Worm (Caenorhabditis elegans) whole organism, L4 larva: Measurements from ENCODE around the gene srh-34.

ENCODE experiments used
- D1046.2 ChIP-seq: fragments of 200-800 bp; sonication (Bioruptor generic); IDR thresholded peaks from 2 replicates; pipeline ENCODE4 v1.3.6; 2022; ENCODE audit warnings: missing genetic modification characterization, missing compliant biosample characterization
- F49E8.2 ChIP-seq: sonication (generic microtip); optimal IDR thresholded peaks from 2 replicates; lab custom pipeline; 2016; ENCODE audit warnings: missing compliant biosample characterization, mild to moderate bottlenecking, missing genetic modification characterization, borderline replicate concordance
- T20F7.1 ChIP-seq: fragments of 200-800 bp; sonication (Bioruptor generic); optimal IDR thresholded peaks from 2 replicates; lab custom pipeline; 2018; ENCODE audit warnings: mild to moderate bottlenecking, missing genetic modification characterization, missing compliant biosample characterization
- T26A8.4 ChIP-seq: fragments of 200-800 bp; sonication (Bioruptor generic); IDR thresholded peaks from 2 replicates; pipeline ENCODE4 v1.3.6; 2022; ENCODE audit warnings: missing genetic modification characterization, missing compliant biosample characterization
- Y48G9A.11 ChIP-seq: fragments of 200-800 bp; sonication (Bioruptor generic); IDR thresholded peaks from 2 replicates; pipeline ENCODE4 v1.3.6; 2022; ENCODE audit warnings: missing genetic modification reagents, missing genetic modification characterization, missing compliant biosample characterization
- Y5F2A.4 ChIP-seq: fragments of 200-800 bp; sonication (Bioruptor generic); optimal IDR thresholded peaks from 2 replicates; lab custom pipeline; 2018; ENCODE audit warnings: mild to moderate bottlenecking, missing genetic modification characterization, missing compliant biosample characterization
- ZK337.2 ChIP-seq: fragments of 200-800 bp; sonication (Bioruptor generic); IDR thresholded peaks from 2 replicates; pipeline ENCODE4 v1.3.6; 2022; ENCODE audit warnings: missing genetic modification reagents, missing genetic modification characterization, missing compliant biosample characterization
- ZK546.5 ChIP-seq, 2 experiments: sonication (generic microtip); optimal IDR thresholded peaks; 2 replicates each; lab custom pipeline; 2017; ENCODE audit warnings: missing biosample characterization in 2 of 2, missing genetic modification characterization in 2 of 2
- aha-1 ChIP-seq: fragments of 150-350 bp; peaks from one replicate; lab custom pipeline; 2014; ENCODE audit warnings: missing biosample characterization, missing genetic modification characterization
- aly-2 ChIP-seq: sonication (generic microtip); optimal IDR thresholded peaks from 2 replicates; lab custom pipeline; 2018; ENCODE audit warnings: missing biosample characterization, missing genetic modification characterization
- ceh-32 ChIP-seq: sonication (generic microtip); optimal IDR thresholded peaks from 2 replicates; lab custom pipeline; 2016; ENCODE audit warnings: mild to moderate bottlenecking, missing genetic modification characterization, missing compliant biosample characterization; ENCODE audit not compliant: poor library complexity
- cey-2 ChIP-seq: sonication (generic microtip); optimal IDR thresholded peaks from 3 replicates; lab custom pipeline; 2017; ENCODE audit warnings: missing genetic modification characterization, mild to moderate bottlenecking, missing compliant biosample characterization, antibody characterized with exemption, borderline replicate concordance; ENCODE audit not compliant: insufficient read depth
- daf-12 ChIP-seq: fragments of 150-350 bp; optimal IDR thresholded peaks from 2 replicates; lab custom pipeline; 2014; ENCODE audit warnings: missing biosample characterization, missing genetic modification reagents, missing genetic modification characterization
- daf-16 ChIP-seq, 3 experiments: sonication (generic microtip); optimal IDR thresholded peaks; 2 replicates each; lab custom pipeline; 2016 to 2017; ENCODE audit warnings: missing genetic modification characterization in 3 of 3, missing genetic modification reagents in 3 of 3, mild to moderate bottlenecking in 2 of 3, missing compliant biosample characterization in 2 of 3, missing biosample characterization in 1 of 3, moderate library complexity in 1 of 3
- dmd-6 ChIP-seq: fragments of 200-800 bp; sonication (Bioruptor generic); IDR thresholded peaks from 2 replicates; pipeline ENCODE4 v1.3.6; 2022; ENCODE audit warnings: missing genetic modification reagents, missing genetic modification characterization, missing compliant biosample characterization
- duxl-1 ChIP-seq: sonication (generic microtip); optimal IDR thresholded peaks from 2 replicates; lab custom pipeline; 2016; ENCODE audit warnings: mild to moderate bottlenecking, missing genetic modification characterization, moderate library complexity, missing compliant biosample characterization; ENCODE audit not compliant: poor library complexity
- dve-1 ChIP-seq: sonication (generic microtip); optimal IDR thresholded peaks from 2 replicates; lab custom pipeline; 2017; ENCODE audit warnings: antibody characterized with exemption, mild to moderate bottlenecking, missing genetic modification characterization, missing compliant biosample characterization; ENCODE audit not compliant: insufficient read depth
- egl-27 ChIP-seq: sonication (generic microtip); optimal IDR thresholded peaks from 3 replicates; lab custom pipeline; 2017; ENCODE audit warnings: missing biosample characterization, missing genetic modification reagents, missing genetic modification characterization
- hif-1 ChIP-seq, 2 experiments: sonication (generic microtip); optimal IDR thresholded peaks; 2 replicates each; lab custom pipeline; 2016 to 2017; ENCODE audit warnings: missing compliant biosample characterization in 2 of 2, missing genetic modification characterization in 2 of 2, missing genetic modification reagents in 2 of 2, missing genotype in 2 of 2, mild to moderate bottlenecking in 1 of 2
- hlh-11 ChIP-seq: fragments of 200-800 bp; sonication (Bioruptor generic); optimal IDR thresholded peaks from 2 replicates; lab custom pipeline; 2018; ENCODE audit warnings: mild to moderate bottlenecking, missing genetic modification characterization, missing compliant biosample characterization
- jun-1 ChIP-seq: fragments of 150-350 bp; optimal IDR thresholded peaks from 2 replicates; lab custom pipeline; 2014; ENCODE audit warnings: missing biosample characterization, missing genetic modification reagents, missing genetic modification characterization
- lim-7 ChIP-seq: fragments of 200-800 bp; sonication (Bioruptor generic); IDR thresholded peaks from 2 replicates; pipeline ENCODE4 v1.3.6; 2022; ENCODE audit warnings: missing genetic modification characterization, missing compliant biosample characterization
- lir-3 ChIP-seq: sonication (generic microtip); optimal IDR thresholded peaks from 2 replicates; lab custom pipeline; 2016; ENCODE audit warnings: mild to moderate bottlenecking, missing genetic modification characterization, missing compliant biosample characterization
- lsy-2 ChIP-seq, 2 experiments: fragments of 150-350 bp in 1 of 2; sonication (generic microtip) in 1 of 2; optimal IDR thresholded peaks; 2 replicates each; lab custom pipeline; 2014 to 2017; ENCODE audit warnings: missing biosample characterization in 2 of 2, missing genetic modification characterization in 2 of 2
- madf-5 ChIP-seq, 2 experiments: fragments of 200-800 bp; sonication (Bioruptor generic); IDR thresholded peaks; 2 replicates each; pipeline ENCODE4 v1.3.6; 2022; ENCODE audit warnings: missing compliant biosample characterization in 2 of 2, missing genetic modification characterization in 2 of 2
- mdl-1 ChIP-seq, 2 experiments: fragments of 150-350 bp in 1 of 2; sonication (generic microtip) in 1 of 2; optimal IDR thresholded peaks; 2 replicates each; lab custom pipeline; 2014 to 2017; ENCODE audit warnings: missing biosample characterization in 2 of 2, missing genetic modification characterization in 2 of 2
- mes-2 ChIP-seq: sonication (generic microtip); optimal IDR thresholded peaks from 2 replicates; lab custom pipeline; 2016; ENCODE audit warnings: missing genotype, mild to moderate bottlenecking, missing genetic modification characterization, missing compliant biosample characterization; ENCODE audit not compliant: poor library complexity, severe bottlenecking
- nhr-111 ChIP-seq: fragments of 200-800 bp; sonication (Bioruptor generic); optimal IDR thresholded peaks from 2 replicates; lab custom pipeline; 2018; ENCODE audit warnings: mild to moderate bottlenecking, missing genetic modification characterization, missing compliant biosample characterization
- nhr-237 ChIP-seq: sonication (generic microtip); optimal IDR thresholded peaks from 2 replicates; lab custom pipeline; 2017; ENCODE audit warnings: missing biosample characterization, missing genetic modification characterization
- nhr-28 ChIP-seq: fragments of 150-350 bp; optimal IDR thresholded peaks from 2 replicates; lab custom pipeline; 2014; ENCODE audit warnings: missing biosample characterization, missing genetic modification characterization
- nhr-48 ChIP-seq: sonication (generic microtip); optimal IDR thresholded peaks from 2 replicates; lab custom pipeline; 2016; ENCODE audit warnings: mild to moderate bottlenecking, missing genetic modification characterization, missing compliant biosample characterization
- nhr-6 ChIP-seq: fragments of 150-350 bp; optimal IDR thresholded peaks from 2 replicates; lab custom pipeline; 2014; ENCODE audit warnings: missing biosample characterization, missing genetic modification characterization
- php-3 ChIP-seq: fragments of 200-800 bp; sonication (Bioruptor generic); IDR thresholded peaks from 2 replicates; pipeline ENCODE4 v1.3.6; 2022; ENCODE audit warnings: missing genetic modification reagents, missing genetic modification characterization, missing compliant biosample characterization
- pqm-1 ChIP-seq: sonication (generic microtip); optimal IDR thresholded peaks from 2 replicates; lab custom pipeline; 2017; ENCODE audit warnings: missing biosample characterization, missing genetic modification characterization
- rbr-2 ChIP-seq: sonication (generic microtip); optimal IDR thresholded peaks from 2 replicates; lab custom pipeline; 2016; ENCODE audit warnings: missing genotype, missing genetic modification characterization, missing compliant biosample characterization
- set-16 ChIP-seq: fragments of 200-800 bp; sonication (Bioruptor generic); IDR thresholded peaks from 2 replicates; pipeline ENCODE4 v1.3.6; 2022; ENCODE audit warnings: missing genetic modification reagents, missing genetic modification characterization, missing compliant biosample characterization
- skn-1 ChIP-seq: fragments of 150-350 bp; optimal IDR thresholded peaks from 2 replicates; lab custom pipeline; 2014; ENCODE audit warnings: missing biosample characterization, missing genetic modification characterization
- spr-3 ChIP-seq: fragments of 200-800 bp; sonication (Bioruptor generic); optimal IDR thresholded peaks from 2 replicates; lab custom pipeline; 2018; ENCODE audit warnings: mild to moderate bottlenecking, missing genetic modification characterization, missing compliant biosample characterization
- unc-130 ChIP-seq: sonication (generic microtip); optimal IDR thresholded peaks from 2 replicates; lab custom pipeline; 2016; ENCODE audit warnings: missing genetic modification reagents, missing genetic modification characterization, missing compliant biosample characterization
- unc-62 ChIP-seq, 3 experiments: fragments of 150-350 bp in 1 of 3; sonication (generic microtip); optimal IDR thresholded peaks in 2 of 3; peaks in 1 of 3; 1 replicate in 1 of 3; 2 replicates in 2 of 3; lab custom pipeline; 2014 to 2017; ENCODE audit warnings: missing biosample characterization in 3 of 3, missing genetic modification characterization in 3 of 3, missing genetic modification reagents in 3 of 3, missing genotype in 1 of 3
- zag-1 ChIP-seq: fragments of 150-350 bp; optimal IDR thresholded peaks from 2 replicates; lab custom pipeline; 2014; ENCODE audit warnings: missing biosample characterization, missing genetic modification characterization
- zip-11 ChIP-seq: fragments of 200-800 bp; sonication (Bioruptor generic); IDR thresholded peaks from 2 replicates; pipeline ENCODE4 v1.3.6; 2022; ENCODE audit warnings: missing genetic modification characterization, missing compliant biosample characterization

The srh-34 gene

DNA sequence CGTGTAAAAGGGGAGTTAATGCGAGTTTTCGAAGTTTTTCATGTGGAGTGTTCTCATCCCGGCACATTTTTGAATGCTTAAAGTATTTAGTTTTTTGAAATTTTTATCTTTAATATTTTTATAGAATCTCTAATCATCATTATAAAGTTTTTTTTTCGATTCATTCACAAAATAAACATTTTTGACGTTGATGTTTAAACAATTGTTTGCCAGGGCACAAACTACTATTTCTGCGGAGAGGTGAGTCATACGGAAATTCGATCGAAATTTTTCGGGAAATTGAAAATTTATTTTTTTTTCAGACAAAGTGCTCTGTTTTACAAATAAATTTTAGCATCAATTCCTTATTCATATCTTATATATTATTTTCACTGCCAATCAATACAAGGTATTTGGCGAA is 7.1 kb upstream of the srh-34 start, which contains the start of gene nhr-98:
TSS of gene nhr-98 (plus strand) at position 301 of the 400 bp plus-strand sequence.
- TF ChIP-seq aha-1: peak; percentile 53
- no peak for TF ChIP-seq unc-130 (GFP tag; lab: Kevin White, UChicago)

DNA sequence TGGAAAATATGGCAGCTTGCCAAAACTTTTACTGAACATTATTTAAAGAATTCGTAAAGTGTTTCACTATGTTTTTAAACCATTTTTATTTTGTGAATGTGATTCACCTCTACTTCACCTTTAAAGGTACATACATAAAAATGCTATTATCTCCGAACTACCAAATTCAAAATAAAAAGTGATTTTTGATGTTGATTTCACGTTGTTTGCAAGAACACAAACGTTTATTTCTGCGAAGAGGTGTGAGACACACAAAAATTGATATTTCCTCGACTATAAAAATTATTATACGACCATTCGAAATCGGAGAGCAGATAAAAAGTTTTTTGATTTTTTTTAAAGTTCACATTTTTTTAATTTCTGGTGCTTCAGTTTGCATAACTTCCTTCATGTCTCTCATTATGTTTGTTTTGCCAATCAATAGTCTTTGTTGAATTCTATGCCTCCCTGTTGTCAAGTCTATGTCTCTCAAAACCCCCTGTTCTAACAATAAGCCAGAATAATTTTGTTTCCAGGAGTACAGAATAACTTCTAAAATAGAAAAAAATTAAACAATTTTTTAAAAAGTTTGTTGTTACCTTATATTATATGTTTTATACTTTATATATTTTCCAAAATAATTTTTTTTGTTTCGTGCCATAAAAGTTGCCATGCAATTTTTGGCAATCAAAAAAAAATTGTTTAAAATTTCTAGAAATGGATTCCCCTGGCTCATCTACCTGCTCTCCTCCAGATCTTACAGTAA is 4.5 kb upstream of the srh-34 start, which contains the start of gene nhr-123:
TSS of gene nhr-123 (plus strand) at position 695 of the 745 bp plus-strand sequence.
- TF ChIP-seq unc-62 (GFP tag; optimal IDR thresholded peaks at IDR 0.05 in 1 of 2; lab: Kevin White, UChicago): peak in 1 of 2 experiments; percentile 25
- TF ChIP-seq unc-62 (tag; optimal IDR thresholded peaks at IDR 0.05; lab: Kevin White, UChicago): no peak
- TF ChIP-seq nhr-237: no peak
- no peak for TF ChIP-seq ceh-32 (tag; lab: Kevin White, UChicago)
- TF ChIP-seq hif-1 (tag; optimal IDR thresholded peaks at IDR 0.05; lab: Kevin White, UChicago): no peak
- no peak for TF ChIP-seq daf-16 (GFP tag; optimal IDR thresholded peaks at IDR 0.05; lab: Kevin White, UChicago)
- peak; percentile 67 for TF ChIP-seq daf-16 (tag; optimal IDR thresholded peaks at IDR 0.05; lab: Kevin White, UChicago)
- no peak for TF ChIP-seq hlh-11 (tag; lab: Kevin White, UChicago)
- no peak for TF ChIP-seq zip-11 (GFP tag; lab: Robert Waterston, UW)
- TF ChIP-seq nhr-28 (tag; lab: Kevin White, UChicago): peak; percentile 46
- TF ChIP-seq nhr-111 (GFP tag; lab: Kevin White, UChicago): no peak
- peak; percentile 5 for TF ChIP-seq dve-1 (tag; lab: Kevin White, UChicago)
- TF ChIP-seq php-3 (GFP tag; lab: Robert Waterston, UW): 0 out of 2 replicates have a peak, but pooled peaks have one; percentile 21

DNA sequence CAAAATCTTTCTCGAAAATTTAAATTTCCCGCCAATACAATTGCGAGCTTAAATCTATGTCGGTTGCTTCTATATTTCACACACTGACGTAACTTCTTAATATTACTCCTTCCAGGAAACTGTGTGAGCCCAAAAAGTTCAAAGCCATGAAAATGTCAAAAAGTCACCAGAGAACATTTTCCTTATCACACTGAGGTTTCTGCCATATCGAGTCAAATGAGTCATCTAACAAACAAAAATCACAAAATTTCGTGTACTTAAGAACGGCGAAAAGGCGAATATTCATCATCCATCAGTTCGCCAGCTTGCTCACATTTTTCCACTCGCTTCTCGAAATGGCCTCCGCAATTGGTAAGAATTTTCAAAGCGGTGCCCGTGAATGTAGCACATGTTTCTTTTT is 3.2 kb upstream of the srh-34 start, which contains the start of gene M02H5.8:
TSS of gene M02H5.8 (plus strand) at position 297 of the 400 bp plus-strand sequence.
- TF ChIP-seq daf-16 (GFP tag; optimal IDR thresholded peaks at IDR 0.05; lab: Kevin White, UChicago) (no peak), daf-16 (tag; optimal IDR thresholded peaks at IDR 0.05; lab: Kevin White, UChicago) (peak; percentile 47), lim-7 (no peak), F49E8.2 (tag; lab: Kevin White, UChicago) (no peak), nhr-28 (tag; lab: Kevin White, UChicago) (peak; percentile 69), set-16 (GFP tag; lab: Robert Waterston, UW) (no peak), T26A8.4 (GFP tag; lab: Robert Waterston, UW) (no peak), lsy-2 (tag; optimal IDR thresholded peaks at IDR 0.05; lab: Kevin White, UChicago) (no peak), egl-27 (tag; lab: Kevin White, UChicago) (no peak), daf-12 (tag; lab: Kevin White, UChicago) (no peak), aha-1 (peak; percentile 94), nhr-6 (peak; percentile 11), ZK546.5 (tag; optimal IDR thresholded peaks at IDR 0.05; lab: Kevin White, UChicago) (no peak), dmd-6 (GFP tag; lab: Robert Waterston, UW) (peak; percentile 76), ZK337.2 (GFP tag; lab: Robert Waterston, UW) (no peak), pqm-1 (tag; lab: Kevin White, UChicago) (peak; percentile 48), T20F7.1 (GFP tag; lab: Kevin White, UChicago) (no peak), hlh-11 (tag; lab: Kevin White, UChicago) (peak; percentile 45), jun-1 (tag; lab: Kevin White, UChicago) (no peak)

DNA sequence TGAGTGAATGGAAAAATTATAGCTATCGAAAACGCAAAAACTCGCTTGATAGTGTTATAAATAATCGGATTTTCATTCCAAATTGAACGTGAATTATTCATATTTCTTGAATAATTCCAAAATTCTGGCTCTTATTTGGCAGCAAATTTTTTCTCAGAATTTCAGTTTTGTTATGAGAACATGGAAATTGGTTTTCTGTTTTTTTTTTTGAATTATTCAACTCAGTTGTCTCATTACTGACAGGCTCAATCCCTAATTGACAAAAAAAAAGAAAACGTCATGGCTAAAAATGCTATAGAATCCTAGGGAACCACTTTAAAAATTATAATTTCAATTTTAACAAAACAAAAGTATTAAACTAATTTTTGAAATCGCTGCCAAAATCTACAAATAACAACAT is 2.7 kb upstream of the srh-34 start, which contains the start of gene srh-35:
TSS of gene srh-35 (minus strand) at position 101 of the 400 bp plus-strand sequence.
- TF ChIP-seq pqm-1 (tag; lab: Kevin White, UChicago) (no peak), lir-3 (tag; lab: Kevin White, UChicago) (no peak), madf-5 (GFP tag; IDR thresholded peaks at IDR 0.05; lab: Robert Waterston, UW) (no peak), ZK546.5 (tag; optimal IDR thresholded peaks at IDR 0.05; lab: Kevin White, UChicago) (no peak), zag-1 (no peak), duxl-1 (tag; lab: Kevin White, UChicago) (no peak), zip-11 (GFP tag; lab: Robert Waterston, UW) (no peak), cey-2 (tag; lab: Kevin White, UChicago) (no peak), mdl-1 (tag; optimal IDR thresholded peaks at IDR 0.05; lab: Kevin White, UChicago) (no peak), Y48G9A.11 (GFP tag; lab: Robert Waterston, UW) (no peak), aly-2 (no peak), nhr-48 (tag; lab: Kevin White, UChicago) (no peak), mes-2 (tag; lab: Kevin White, UChicago) (no peak), spr-3 (GFP tag; lab: Kevin White, UChicago) (no peak), Y5F2A.4 (GFP tag; lab: Kevin White, UChicago) (no peak), D1046.2 (no peak), rbr-2 (no peak), skn-1 (tag; lab: Kevin White, UChicago) (no peak)
